Fruit fly (Drosophila melanogaster): Measurements from ENCODE around the gene CG14537.

DNA sequence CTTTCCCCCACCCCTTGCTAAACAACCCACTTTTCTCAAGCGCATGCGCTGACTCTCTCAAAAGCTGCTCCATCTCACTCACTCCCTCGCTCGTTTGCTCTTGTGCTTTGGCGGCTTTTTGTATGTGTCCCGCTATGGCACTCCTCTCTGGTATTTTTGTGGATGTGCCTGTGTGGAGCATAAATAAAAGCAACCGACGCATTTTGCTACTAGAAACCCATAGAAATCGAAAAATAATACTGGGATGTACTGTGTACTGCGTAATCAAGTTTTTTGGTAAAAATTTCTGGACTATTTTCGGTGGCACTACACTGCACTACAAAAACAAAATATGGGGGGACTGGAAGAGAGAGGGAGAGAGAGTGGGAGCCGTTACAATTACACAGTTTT, 30.6 kb upstream of the CG14537 start:
- TF ChIP-seq CG17806 (tag; optimal IDR thresholded peaks at IDR 0.05) (no peak), CG8159 (tag; optimal IDR thresholded peaks at IDR 0.05) (no peak), Pif1B (GFP tag; optimal IDR thresholded peaks at IDR 0.05) (peak; percentile 5), Ets98B (GFP tag; IDR thresholded peaks at IDR 0.05) (peak; percentile 79), CG12605 (GFP tag; IDR thresholded peaks at IDR 0.05) (peak; percentile 69; the same call in 1 of the 2 replicates)

All from whole organism, pupa.